Worm (Caenorhabditis elegans) whole organism, L4 larva: Measurements from ENCODE around the gene pcrg-1.

Source experiments
- F26F4.8 ChIP-seq: fragments of 200-800 bp; sonication (Bioruptor generic); conservative IDR thresholded peaks from 2 replicates; pipeline ENCODE4 v1.3.6; 2022; ENCODE audit warnings: missing genetic modification characterization, missing compliant biosample characterization
- R02D3.7 ChIP-seq: fragments of 150-350 bp; sonication (generic microtip); optimal IDR thresholded peaks from 3 replicates; lab custom pipeline; 2014; ENCODE audit warnings: missing biosample characterization, missing genetic modification characterization
- dpl-1 ChIP-seq: fragments of 150-350 bp; optimal IDR thresholded peaks from 2 replicates; lab custom pipeline; 2014; ENCODE audit warnings: missing biosample characterization, missing genetic modification reagents, missing genetic modification characterization
- egl-27 ChIP-seq: sonication (generic microtip); optimal IDR thresholded peaks from 3 replicates; lab custom pipeline; 2017; ENCODE audit warnings: missing biosample characterization, missing genetic modification reagents, missing genetic modification characterization
- fkh-10 ChIP-seq: fragments of 150-350 bp; optimal IDR thresholded peaks from 2 replicates; lab custom pipeline; 2014; ENCODE audit warnings: missing biosample characterization, missing genetic modification reagents, missing genetic modification characterization
- jun-1 ChIP-seq: fragments of 150-350 bp; optimal IDR thresholded peaks from 2 replicates; lab custom pipeline; 2014; ENCODE audit warnings: missing biosample characterization, missing genetic modification reagents, missing genetic modification characterization
- mxl-3 ChIP-seq: fragments of 200-800 bp; sonication (Bioruptor generic); optimal IDR thresholded peaks from 2 replicates; lab custom pipeline; 2018; ENCODE audit warnings: mild to moderate bottlenecking, missing genetic modification characterization, missing compliant biosample characterization
- nhr-237 ChIP-seq: sonication (generic microtip); optimal IDR thresholded peaks from 2 replicates; lab custom pipeline; 2017; ENCODE audit warnings: missing biosample characterization, missing genetic modification characterization
- nhr-28 ChIP-seq: fragments of 150-350 bp; optimal IDR thresholded peaks from 2 replicates; lab custom pipeline; 2014; ENCODE audit warnings: missing biosample characterization, missing genetic modification characterization
- nhr-42 ChIP-seq: fragments of 200-800 bp; sonication (Bioruptor generic); IDR thresholded peaks from 2 replicates; pipeline ENCODE4 v1.3.6; 2022; ENCODE audit warnings: missing genetic modification characterization, missing compliant biosample characterization
- pha-4 ChIP-seq, 2 experiments: fragments of 150-350 bp in 1 of 2; fragments of 200-800 bp in 1 of 2; sonication (Bioruptor generic) in 1 of 2; IDR thresholded peaks in 1 of 2; optimal IDR thresholded peaks in 1 of 2; 2 replicates each; pipeline versions ENCODE4 v1.3.6 to Lab custom; 2014 to 2022; ENCODE audit warnings: missing genetic modification characterization in 2 of 2, missing genetic modification reagents in 2 of 2, missing biosample characterization in 1 of 2, missing compliant biosample characterization in 1 of 2
- spr-1 ChIP-seq: sonication (generic microtip); optimal IDR thresholded peaks from 2 replicates; lab custom pipeline; 2016; ENCODE audit warnings: mild to moderate bottlenecking, missing genetic modification characterization, missing compliant biosample characterization
- unc-62 ChIP-seq, 3 experiments: fragments of 150-350 bp in 1 of 3; sonication (generic microtip); optimal IDR thresholded peaks in 2 of 3; peaks in 1 of 3; 1 replicate in 1 of 3; 2 replicates in 2 of 3; lab custom pipeline; 2014 to 2017; ENCODE audit warnings: missing biosample characterization in 3 of 3, missing genetic modification characterization in 3 of 3, missing genetic modification reagents in 3 of 3, missing genotype in 1 of 3
- zag-1 ChIP-seq: fragments of 150-350 bp; optimal IDR thresholded peaks from 2 replicates; lab custom pipeline; 2014; ENCODE audit warnings: missing biosample characterization, missing genetic modification characterization

- TF ChIP-seq nhr-237 (tag; lab: Kevin White, UChicago) (no peak), F26F4.8 (no peak), egl-27 (tag; lab: Kevin White, UChicago) (no peak), zag-1 (no peak), nhr-28 (tag; lab: Kevin White, UChicago) (no peak), mxl-3 (GFP tag; lab: Kevin White, UChicago) (no peak), unc-62 (GFP tag; optimal IDR thresholded peaks at IDR 0.05 in 1 of 2; lab: Kevin White, UChicago) (no peak), unc-62 (tag; optimal IDR thresholded peaks at IDR 0.05; lab: Kevin White, UChicago) (no peak), jun-1 (no peak), nhr-42 (GFP tag; lab: Robert Waterston, UW) (no peak), R02D3.7 (tag; lab: Kevin White, UChicago) (no peak), pha-4 (GFP tag; IDR thresholded peaks at IDR 0.05; lab: Robert Waterston, UW) (no peak), pha-4 (tag; optimal IDR thresholded peaks at IDR 0.05; lab: Kevin White, UChicago) (no peak), fkh-10 (GFP tag; lab: Kevin White, UChicago) (no peak), dpl-1 (GFP tag; lab: Kevin White, UChicago) (no peak), spr-1 (tag; lab: Kevin White, UChicago) (no peak)
These were observed 10.9 kb downstream of the pcrg-1 start, which contains the start of gene E04F6.8 for ce11 chrII:7211280-7211679.
